Fruit fly (Drosophila melanogaster) whole organism, adult: ENCODE measurements around the gene Ae2.

Experiments
- CG11617 ChIP-seq: fragments of 200-800 bp; sonication (Bioruptor generic); optimal IDR thresholded peaks from 2 replicates; lab custom pipeline; 2017; ENCODE audit warnings: mild to moderate bottlenecking, missing biosample characterization, missing genetic modification reagents, missing genetic modification characterization
- CG12768 ChIP-seq: fragments of 200-800 bp; sonication (Bioruptor generic); optimal IDR thresholded peaks from 2 replicates; lab custom pipeline; 2017; ENCODE audit warnings: missing biosample characterization, missing genetic modification characterization, mild to moderate bottlenecking, moderate library complexity, missing genetic modification reagents
- CG14711 ChIP-seq: fragments of 200-800 bp; sonication (Bioruptor generic); optimal IDR thresholded peaks from 2 replicates; lab custom pipeline; 2018; ENCODE audit warnings: missing biosample characterization, mild to moderate bottlenecking, missing genetic modification characterization, moderate library complexity
- CG1620 ChIP-seq: fragments of 200-800 bp; sonication (Bioruptor generic); optimal IDR thresholded peaks from 2 replicates; lab custom pipeline; 2016; ENCODE audit warnings: missing biosample characterization, missing genetic modification characterization
- CG33017 ChIP-seq: fragments of 200-800 bp; sonication (Bioruptor generic); optimal IDR thresholded peaks from 2 replicates; lab custom pipeline; 2018; ENCODE audit warnings: missing biosample characterization, mild to moderate bottlenecking, missing genetic modification characterization, moderate library complexity
- CG5204 ChIP-seq: fragments of 200-800 bp; sonication (Bioruptor generic); optimal IDR thresholded peaks from 2 replicates; lab custom pipeline; 2016; ENCODE audit warnings: missing biosample characterization, missing genetic modification characterization
- CG7045 ChIP-seq: fragments of 200-800 bp; sonication (Bioruptor generic); optimal IDR thresholded peaks from 2 replicates; lab custom pipeline; 2017; ENCODE audit warnings: missing biosample characterization, mild to moderate bottlenecking, missing genetic modification characterization
- CG7101 ChIP-seq: fragments of 200-800 bp; sonication (Bioruptor generic); optimal IDR thresholded peaks from 2 replicates; lab custom pipeline; 2018; ENCODE audit warnings: missing biosample characterization, mild to moderate bottlenecking, missing genetic modification characterization, moderate library complexity
- Clk ChIP-seq: fragments of 200-800 bp; sonication (Bioruptor generic); optimal IDR thresholded peaks from 2 replicates; lab custom pipeline; 2017; ENCODE audit warnings: missing biosample characterization, missing genetic modification characterization
- Crg-1 ChIP-seq: fragments of 200-800 bp; sonication (Bioruptor generic); optimal IDR thresholded peaks from 2 replicates; lab custom pipeline; 2016; ENCODE audit warnings: missing biosample characterization, missing genetic modification characterization
- Hr96 ChIP-seq: fragments of 200-800 bp; sonication (Bioruptor generic); optimal IDR thresholded peaks from 2 replicates; lab custom pipeline; 2016; ENCODE audit warnings: missing biosample characterization, missing genetic modification characterization
- Mnt ChIP-seq: fragments of 200-800 bp; sonication (Bioruptor generic); optimal IDR thresholded peaks from 2 replicates; lab custom pipeline; 2016; ENCODE audit warnings: missing biosample characterization, mild to moderate bottlenecking, missing genetic modification characterization
- bab1 ChIP-seq: fragments of 200-800 bp; sonication (Bioruptor generic); optimal IDR thresholded peaks from 3 replicates; lab custom pipeline; 2019; ENCODE audit warnings: missing biosample characterization, mild to moderate bottlenecking, missing genetic modification characterization, moderate library complexity
- cic ChIP-seq: fragments of 200-800 bp; sonication (Bioruptor generic); optimal IDR thresholded peaks from 2 replicates; lab custom pipeline; 2017; ENCODE audit warnings: missing biosample characterization, mild to moderate bottlenecking, missing genetic modification characterization, moderate library complexity
- cnc ChIP-seq, 2 experiments: fragments of >200 bp; optimal IDR thresholded peaks; 2 replicates each; lab custom pipeline; 2017
- kay ChIP-seq: fragments of 200-800 bp; sonication (Bioruptor generic); peaks from one replicate; lab custom pipeline; 2016; ENCODE audit warnings: missing biosample characterization, missing genetic modification characterization, borderline replicate concordance
- ovo ChIP-seq: fragments of 200-800 bp; sonication (Bioruptor generic); optimal IDR thresholded peaks from 2 replicates; lab custom pipeline; 2016; ENCODE audit warnings: missing biosample characterization, missing genetic modification characterization
- pad ChIP-seq: fragments of 200-800 bp; sonication (Bioruptor generic); optimal IDR thresholded peaks from 3 replicates; lab custom pipeline; 2017; ENCODE audit warnings: missing biosample characterization, missing genetic modification characterization, mild to moderate bottlenecking, moderate library complexity, missing genetic modification reagents
- tj ChIP-seq: fragments of 200-800 bp; sonication (Bioruptor generic); optimal IDR thresholded peaks from 3 replicates; lab custom pipeline; 2017; ENCODE audit warnings: missing biosample characterization, mild to moderate bottlenecking, missing genetic modification characterization, moderate library complexity
- toe ChIP-seq: fragments of 200-800 bp; sonication (Bioruptor generic); optimal IDR thresholded peaks from 2 replicates; lab custom pipeline; 2016; ENCODE audit warnings: missing biosample characterization, missing genetic modification characterization

Gene Ae2

DNA sequence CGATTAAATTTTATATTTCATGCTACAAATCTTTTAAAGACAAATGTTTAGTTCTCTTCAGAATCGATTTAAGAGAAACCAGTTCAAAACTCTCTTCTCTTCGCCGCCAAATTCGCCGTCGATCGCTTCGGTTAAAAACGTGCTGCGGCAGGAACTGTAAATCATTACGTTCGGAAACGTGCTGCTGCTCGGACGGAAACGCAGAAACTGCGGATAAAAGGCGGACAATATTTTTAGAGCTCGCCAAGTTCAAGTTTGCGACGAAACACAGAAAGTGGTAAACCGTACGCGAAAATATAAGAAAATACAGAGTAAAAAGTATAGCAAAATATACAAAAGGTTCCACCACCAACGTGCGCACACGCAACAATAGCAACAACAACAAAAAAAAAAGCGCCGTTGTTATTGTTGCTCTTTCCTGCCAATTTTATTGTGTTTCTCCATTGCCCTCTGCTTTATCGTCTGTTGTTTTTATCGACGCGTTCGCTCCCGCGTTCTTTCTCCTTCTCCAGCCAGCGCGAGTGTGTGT, at the start of gene Ae2:
Ae2 (plus strand) TSS at position 156 of the 529 bp plus-strand sequence.
- TF ChIP-seq CG1620 (GFP tag; lab: Kevin White, UChicago) (no peak), bab1 (GFP tag; lab: Kevin White, UChicago) (peak; percentile 58), kay (no peak), ovo (GFP tag; lab: Kevin White, UChicago) (peak; percentile 37), Mnt (GFP tag; lab: Kevin White, UChicago) (peak; percentile 25), pad (GFP tag; lab: Kevin White, UChicago) (peak; percentile 36), cnc (optimal IDR thresholded peaks at IDR 0.05; lab: Kevin White, UChicago) (no peak), CG33017 (tag; lab: Kevin White, UChicago) (no peak), tj (peak; percentile 48), toe (GFP tag; lab: Kevin White, UChicago) (no peak)

DNA sequence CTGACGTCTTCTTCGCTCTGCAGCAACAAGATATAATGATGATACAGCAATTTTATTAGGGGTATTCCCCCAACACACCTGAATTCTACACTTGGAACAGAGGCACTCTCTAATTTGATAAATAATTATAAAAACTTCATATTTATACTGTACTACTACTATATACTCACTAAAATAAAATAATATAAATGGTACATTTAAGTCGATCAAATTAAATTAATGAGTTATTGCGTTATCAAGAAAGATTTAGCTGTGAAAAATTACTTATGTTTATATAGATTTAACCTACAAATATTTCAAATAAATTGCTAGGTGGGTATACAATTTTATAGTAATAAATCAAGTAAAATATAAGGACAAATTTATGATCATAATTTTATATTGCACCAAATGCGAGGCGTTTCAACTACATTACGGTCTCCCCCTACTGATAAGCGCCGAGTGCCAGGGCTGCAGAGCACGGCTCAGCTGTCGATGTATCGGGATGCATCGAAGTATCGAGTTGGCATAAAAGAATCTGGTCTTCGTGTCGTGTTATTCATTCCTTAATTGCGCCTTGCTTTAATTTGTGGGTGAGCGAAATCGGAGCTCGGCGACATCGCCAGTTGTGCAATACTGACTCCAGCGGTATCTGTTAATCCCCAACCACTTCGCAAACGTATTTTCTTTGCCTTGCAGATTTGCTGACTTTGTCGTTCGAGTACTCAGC, 49.4 kb upstream of the Ae2 start, which contains the start of gene vsg:
vsg (plus strand) TSS at position 497 of the 709 bp plus-strand sequence.
- TF ChIP-seq cnc (optimal IDR thresholded peaks at IDR 0.05; lab: Kevin White, UChicago) (no peak), CG12768 (peak; percentile 76), ovo (GFP tag; lab: Kevin White, UChicago) (peak; percentile 77), CG11617 (GFP tag; lab: Kevin White, UChicago) (peak; percentile 91), Mnt (GFP tag; lab: Kevin White, UChicago) (no peak), Hr96 (GFP tag; lab: Kevin White, UChicago) (peak; percentile 39), CG1620 (GFP tag; lab: Kevin White, UChicago) (peak; percentile 73), bab1 (GFP tag; lab: Kevin White, UChicago) (peak; percentile 53), CG33017 (tag; lab: Kevin White, UChicago) (peak; percentile 71), tj (peak; percentile 94), toe (GFP tag; lab: Kevin White, UChicago) (peak; percentile 83), CG7101 (tag; lab: Kevin White, UChicago) (peak; percentile 81), CG7045 (GFP tag; lab: Kevin White, UChicago) (peak; percentile 84), cic (no peak), CG14711 (peak; percentile 65), Clk (GFP tag; lab: Kevin White, UChicago) (peak; percentile 63), Crg-1 (GFP tag; lab: Kevin White, UChicago) (peak; percentile 34), kay (peak; percentile 62), pad (GFP tag; lab: Kevin White, UChicago) (peak; percentile 67), CG5204 (GFP tag; lab: Kevin White, UChicago) (no peak)

DNA sequence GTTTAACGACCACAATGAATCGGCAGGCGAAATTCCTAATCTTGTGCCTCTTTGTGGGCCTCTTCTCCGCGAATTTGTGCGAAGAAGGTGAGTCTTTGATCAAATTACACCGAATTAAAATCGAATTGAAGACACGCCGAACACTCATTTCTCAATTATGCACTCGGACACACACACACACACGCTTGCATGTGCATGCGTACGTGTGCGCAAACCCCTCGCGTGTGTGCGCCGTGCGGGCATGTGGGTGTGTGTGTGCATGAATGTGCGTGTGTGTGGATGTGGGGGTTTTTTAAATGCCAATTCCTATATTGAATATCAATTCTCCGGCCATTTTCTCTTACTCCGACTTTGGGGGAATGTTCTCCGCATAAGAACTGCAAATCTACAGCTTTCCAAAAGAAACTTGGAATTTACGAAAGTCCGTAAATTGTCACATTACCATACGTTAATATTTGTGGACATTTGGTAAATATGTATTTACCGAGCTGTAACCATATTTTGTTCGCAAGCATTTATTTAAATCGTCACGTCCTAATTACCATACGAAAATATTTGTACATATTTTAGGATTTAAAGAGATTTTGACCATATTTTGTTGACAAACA, 48.7 kb upstream of the Ae2 start:
- TF ChIP-seq CG11617 (GFP tag; lab: Kevin White, UChicago) (no peak), cic (peak; percentile 87), tj (peak; percentile 77), CG7101 (tag; lab: Kevin White, UChicago) (no peak), kay (peak; percentile 92), CG7045 (GFP tag; lab: Kevin White, UChicago) (no peak), Mnt (GFP tag; lab: Kevin White, UChicago) (peak; percentile 81), CG1620 (GFP tag; lab: Kevin White, UChicago) (no peak)

DNA sequence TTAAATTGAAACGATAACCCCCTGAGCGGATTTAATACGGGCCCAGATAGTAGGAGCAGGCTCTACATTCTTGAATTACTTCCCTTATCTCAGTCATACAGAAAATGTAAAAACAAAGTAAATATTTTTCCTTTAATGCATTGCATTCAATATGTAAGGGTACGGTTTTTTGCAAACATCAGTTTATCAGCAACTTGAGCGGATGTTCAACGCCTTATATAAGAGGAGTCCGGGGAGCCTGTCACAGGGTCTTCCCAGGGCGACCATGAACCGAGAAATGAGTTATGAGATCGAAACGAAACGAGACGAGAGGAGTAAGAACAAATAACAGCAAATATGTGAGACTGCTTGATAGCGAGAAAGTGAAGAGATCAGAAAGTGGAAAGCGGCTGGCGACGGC, 46.7 kb upstream of the Ae2 start:
- TF ChIP-seq Mnt (GFP tag; lab: Kevin White, UChicago) (no peak), cic (peak; percentile 44), CG5204 (GFP tag; lab: Kevin White, UChicago) (no peak), cnc (optimal IDR thresholded peaks at IDR 0.05; lab: Kevin White, UChicago) (no peak)

DNA sequence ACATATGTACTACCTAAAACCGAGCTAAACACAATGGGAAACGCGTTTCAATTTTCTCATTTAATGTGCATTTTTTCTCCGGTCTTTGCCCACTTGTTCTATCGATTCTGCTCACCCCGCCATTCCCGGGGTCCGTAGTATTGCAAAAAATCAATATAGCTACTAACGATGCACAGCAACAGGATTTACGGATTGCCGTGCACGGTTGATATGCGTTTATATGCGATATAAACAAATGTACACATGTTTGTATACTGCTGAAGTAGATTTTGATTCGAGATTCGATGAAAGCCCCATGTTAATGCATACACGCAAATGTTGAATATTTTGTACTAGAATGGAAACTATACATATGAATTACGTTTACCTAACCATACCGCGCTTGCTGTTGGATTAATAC, 46.2 kb upstream of the Ae2 start:
- TF ChIP-seq cic (peak; percentile 66), CG5204 (GFP tag; lab: Kevin White, UChicago) (no peak), toe (GFP tag; lab: Kevin White, UChicago) (no peak), Clk (GFP tag; lab: Kevin White, UChicago) (no peak), CG1620 (GFP tag; lab: Kevin White, UChicago) (no peak), Crg-1 (GFP tag; lab: Kevin White, UChicago) (no peak), ovo (GFP tag; lab: Kevin White, UChicago) (no peak)

DNA sequence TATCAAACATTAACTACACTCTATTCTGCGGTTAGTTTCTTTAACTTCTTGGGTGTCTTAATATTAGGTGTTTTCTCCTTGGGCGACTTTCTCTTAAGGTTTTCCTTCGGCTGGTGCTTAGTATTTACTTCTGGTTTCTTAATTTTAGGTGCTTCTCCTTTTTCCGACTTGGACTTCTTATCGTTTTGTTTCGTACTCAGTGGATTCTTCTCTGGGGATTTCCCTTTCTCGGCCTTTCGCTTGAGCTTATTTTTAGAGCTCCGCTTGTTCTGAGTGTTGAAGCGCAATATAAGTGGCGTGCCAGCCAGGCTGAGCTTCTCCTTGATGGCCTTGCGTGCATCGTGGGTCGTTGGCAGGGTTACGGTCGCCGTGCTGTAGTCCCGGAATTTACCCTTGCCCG, 45.5 kb upstream of the Ae2 start:
- no peak for TF ChIP-seq CG7045 (GFP tag; lab: Kevin White, UChicago)

dm6 chr3L:9718929-9719328, 44.4 kb upstream of the Ae2 start, which contains the start of the genes CG18178 and CG14174:
Gene CG18178, minus strand, starts transcription at chr3L:9719144.
Gene CG14174, plus strand, starts transcription at chr3L:9719328.
- TF ChIP-seq tj, result peak; percentile 60
- TF ChIP-seq cic, result no peak
- TF ChIP-seq CG7101 (tag; lab: Kevin White, UChicago), result peak; percentile 74
- no peak for TF ChIP-seq CG5204 (GFP tag; lab: Kevin White, UChicago)
- no peak for TF ChIP-seq Hr96 (GFP tag; lab: Kevin White, UChicago)
- peak; percentile 74 for TF ChIP-seq CG11617 (GFP tag; lab: Kevin White, UChicago)
- no peak for TF ChIP-seq cnc (optimal IDR thresholded peaks at IDR 0.05; lab: Kevin White, UChicago)
- TF ChIP-seq Mnt (GFP tag; lab: Kevin White, UChicago), result peak; percentile 96
- TF ChIP-seq toe (GFP tag; lab: Kevin White, UChicago), result peak; percentile 28
- TF ChIP-seq pad (GFP tag; lab: Kevin White, UChicago), result peak; percentile 44
- peak; percentile 56 for TF ChIP-seq CG7045 (GFP tag; lab: Kevin White, UChicago)
- TF ChIP-seq Clk (GFP tag; lab: Kevin White, UChicago), result no peak
- TF ChIP-seq CG14711, result peak; percentile 75
- TF ChIP-seq kay, result no peak
- no peak for TF ChIP-seq CG1620 (GFP tag; lab: Kevin White, UChicago)
- TF ChIP-seq CG12768, result peak; percentile 68
- peak; percentile 63 for TF ChIP-seq bab1 (GFP tag; lab: Kevin White, UChicago)
- peak; percentile 2 for TF ChIP-seq Crg-1 (GFP tag; lab: Kevin White, UChicago)
- TF ChIP-seq CG33017 (tag; lab: Kevin White, UChicago), result peak; percentile 58
- peak; percentile 33 for TF ChIP-seq ovo (GFP tag; lab: Kevin White, UChicago)
